Worm (Caenorhabditis elegans): ENCODE measurements around the gene D2007.1.

D2007.1 gene

ce11 chrIII:8137777-8138176 lies 17.5 kb upstream of the D2007.1 start, which contains the start of gene hsp-12.2:
TSS of gene hsp-12.2 (plus strand) at chrIII:8138077.
- TF ChIP-seq nhr-76 (tag; optimal IDR thresholded peaks at IDR 0.05) = no peak
- TF ChIP-seq hlh-4 (tag; optimal IDR thresholded peaks at IDR 0.05) = no peak
- no peak for TF ChIP-seq efl-1 (optimal IDR thresholded peaks at IDR 0.05)
- TF ChIP-seq efl-1 (GFP tag; optimal IDR thresholded peaks at IDR 0.05 in 1 of 2) = peak in 1 of 2 experiments; percentile 68
- TF ChIP-seq aly-2 (tag; optimal IDR thresholded peaks at IDR 0.05) = no peak

ce11 chrIII:8142217-8142616 lies 13.0 kb upstream of the D2007.1 start:
- TF ChIP-seq xbp-1 (tag; optimal IDR thresholded peaks at IDR 0.05) = no peak
- no peak for TF ChIP-seq unc-130 (tag; optimal IDR thresholded peaks at IDR 0.05)

ce11 chrIII:8144574-8145065 lies 10.6 kb upstream of the D2007.1 start, which contains the start of the genes C14B9.8 and mrpl-18:
TSS of gene C14B9.8 (minus strand) at chrIII:8144629.
TSS of gene mrpl-18 (plus strand) at chrIII:8145015.
- TF ChIP-seq unc-86 (tag; optimal IDR thresholded peaks at IDR 0.05) (peak; percentile 57), zip-4 (GFP tag; optimal IDR thresholded peaks at IDR 0.05) (peak; percentile 6), lsy-2 (tag; optimal IDR thresholded peaks at IDR 0.05) (peak; percentile 78 to 82), nhr-90 (tag; optimal IDR thresholded peaks at IDR 0.05; ENCODE audit: poor library complexity) (peak; percentile 89), pag-3 (tag; optimal IDR thresholded peaks at IDR 0.05; ENCODE audit: borderline replicate concordance, insufficient read depth) (no peak), isw-1 (GFP tag; IDR thresholded peaks at IDR 0.05) (peak; percentile 66), lin-15B (tag; optimal IDR thresholded peaks at IDR 0.05) (peak; percentile 48), swsn-7 (tag; optimal IDR thresholded peaks at IDR 0.05) (peak; percentile 69), aly-2 (tag; optimal IDR thresholded peaks at IDR 0.05) (peak; percentile 22), C04F5.9 (tag; optimal IDR thresholded peaks at IDR 0.05) (peak; percentile 78), nhr-71 (tag; optimal IDR thresholded peaks at IDR 0.05) (peak; percentile 87), lin-13 (GFP tag; optimal IDR thresholded peaks at IDR 0.05) (peak; percentile 50), lir-3 (tag; optimal IDR thresholded peaks at IDR 0.05; ENCODE audit: poor library complexity) (peak; percentile 95), snu-23 (GFP tag; optimal IDR thresholded peaks at IDR 0.05) (peak; percentile 73), sox-4 (tag; optimal IDR thresholded peaks at IDR 0.05) (peak; percentile 78), efl-3 (GFP tag; optimal IDR thresholded peaks at IDR 0.05) (no peak), pax-3 (tag; optimal IDR thresholded peaks at IDR 0.05) (peak; percentile 70), nhr-12 (tag; optimal IDR thresholded peaks at IDR 0.05) (no peak), nhr-237 (tag; optimal IDR thresholded peaks at IDR 0.05) (no peak), mdl-1 (tag; optimal IDR thresholded peaks at IDR 0.05) (peak in 1 of 2 experiments; percentile 54), egl-13 (tag; optimal IDR thresholded peaks at IDR 0.05) (peak; percentile 81), xbp-1 (tag; optimal IDR thresholded peaks at IDR 0.05) (peak; percentile 80), aha-1 (tag; optimal IDR thresholded peaks at IDR 0.05) (no peak), elt-3 (tag; optimal IDR thresholded peaks at IDR 0.05) (peak in 2 of 6 experiments; percentile 20 to 43), hpl-2 (GFP tag; optimal IDR thresholded peaks at IDR 0.05) (no peak), irx-1 (tag; optimal IDR thresholded peaks at IDR 0.05) (peak; percentile 94), lin-14 (GFP tag; optimal IDR thresholded peaks at IDR 0.05) (peak; percentile 62), sup-37 (GFP tag; optimal IDR thresholded peaks at IDR 0.05) (no peak), nhr-19 (GFP tag; conservative IDR thresholded peaks at IDR 0.05) (peak; percentile 70), fkh-8 (tag; optimal IDR thresholded peaks at IDR 0.05) (peak; percentile 73), nhr-11 (tag; optimal IDR thresholded peaks at IDR 0.05) (no peak), unc-98 (GFP tag; IDR thresholded peaks at IDR 0.05) (peak; percentile 61), ceh-90 (tag; optimal IDR thresholded peaks at IDR 0.05) (peak; percentile 93), Y116A8C.19 (tag; optimal IDR thresholded peaks at IDR 0.05; ENCODE audit: borderline replicate concordance) (peak; percentile 63), ztf-11 (tag; optimal IDR thresholded peaks at IDR 0.05) (peak in 1 of 2 experiments; percentile 89), nhr-20 (tag; optimal IDR thresholded peaks at IDR 0.05) (peak; percentile 67), tbx-2 (tag; optimal IDR thresholded peaks at IDR 0.05) (peak; percentile 83), fkh-4 (tag; optimal IDR thresholded peaks at IDR 0.05; ENCODE audit: borderline replicate concordance) (peak; percentile 89), ceh-88 (GFP tag; IDR thresholded peaks at IDR 0.05) (peak; percentile 18; the same call in 1 of the 2 replicates), nhr-47 (tag; optimal IDR thresholded peaks at IDR 0.05) (peak; percentile 88), snpc-4 (tag; optimal IDR thresholded peaks at IDR 0.05) (peak; percentile 47), jun-1 (tag; optimal IDR thresholded peaks at IDR 0.05) (no peak), dpl-1 (GFP tag; optimal IDR thresholded peaks at IDR 0.05) (peak; percentile 54 to 71 (median 69))

All from whole organism, L1 larva.